Worm (Caenorhabditis elegans) whole organism, L2 larva: Measurements from ENCODE around the gene nspd-9.

Experiments
- C34F6.9 ChIP-seq: fragments of 150-350 bp; optimal IDR thresholded peaks from 2 replicates; lab custom pipeline; 2014; ENCODE audit warnings: missing biosample characterization, missing genetic modification characterization
- F13H6.1 ChIP-seq: sonication (generic microtip); optimal IDR thresholded peaks from 2 replicates; lab custom pipeline; 2016; ENCODE audit warnings: missing genetic modification characterization, missing compliant biosample characterization
- Y55F3AM.14 ChIP-seq: fragments of 200-800 bp; sonication (Bioruptor generic); optimal IDR thresholded peaks from 2 replicates; lab custom pipeline; 2018; ENCODE audit warnings: mild to moderate bottlenecking, missing genetic modification characterization, missing compliant biosample characterization
- ZK546.5 ChIP-seq: sonication (generic microtip); optimal IDR thresholded peaks from 2 replicates; lab custom pipeline; 2017; ENCODE audit warnings: missing biosample characterization, missing genetic modification characterization
- alr-1 ChIP-seq: fragments of 150-350 bp; optimal IDR thresholded peaks from 2 replicates; lab custom pipeline; 2014; ENCODE audit warnings: missing biosample characterization, missing genetic modification characterization
- blmp-1 ChIP-seq: sonication (generic microtip); optimal IDR thresholded peaks from 2 replicates; lab custom pipeline; 2017; ENCODE audit warnings: missing genetic modification characterization, mild to moderate bottlenecking, missing compliant biosample characterization, antibody characterized with exemption, moderate library complexity; ENCODE audit not compliant: insufficient read depth
- ceh-16 ChIP-seq: fragments of 150-350 bp; optimal IDR thresholded peaks from 2 replicates; lab custom pipeline; 2014; ENCODE audit warnings: missing biosample characterization, missing genetic modification characterization
- ceh-82 ChIP-seq: fragments of 150-350 bp; optimal IDR thresholded peaks from 2 replicates; lab custom pipeline; 2014; ENCODE audit warnings: missing biosample characterization, missing genetic modification characterization
- crh-2 ChIP-seq: sonication (generic microtip); optimal IDR thresholded peaks from 2 replicates; lab custom pipeline; 2017; ENCODE audit warnings: missing biosample characterization, missing genetic modification characterization
- dmd-4 ChIP-seq: sonication (generic microtip); optimal IDR thresholded peaks from 2 replicates; lab custom pipeline; 2017; ENCODE audit warnings: missing biosample characterization, missing genetic modification characterization
- elt-3 ChIP-seq: sonication (generic microtip); optimal IDR thresholded peaks from 2 replicates; lab custom pipeline; 2017; ENCODE audit warnings: missing biosample characterization, missing genetic modification characterization
- fos-1 ChIP-seq: fragments of 150-350 bp; optimal IDR thresholded peaks from 2 replicates; lab custom pipeline; 2014; ENCODE audit warnings: missing biosample characterization, missing genetic modification characterization
- gmeb-1 ChIP-seq: fragments of 150-350 bp; optimal IDR thresholded peaks from 2 replicates; lab custom pipeline; 2014; ENCODE audit warnings: missing biosample characterization, missing genetic modification characterization
- lin-13 ChIP-seq: fragments of 150-350 bp; optimal IDR thresholded peaks from 2 replicates; lab custom pipeline; 2014; ENCODE audit warnings: missing biosample characterization, missing genetic modification reagents, missing genetic modification characterization
- lin-39 ChIP-seq: fragments of 150-350 bp; optimal IDR thresholded peaks from 2 replicates; lab custom pipeline; 2014; ENCODE audit warnings: missing biosample characterization, missing genetic modification reagents, missing genetic modification characterization
- lsy-2 ChIP-seq, 2 experiments: fragments of 150-350 bp in 1 of 2; sonication (generic microtip) in 1 of 2; optimal IDR thresholded peaks; 2 replicates each; lab custom pipeline; 2014 to 2017; ENCODE audit warnings: missing biosample characterization in 2 of 2, missing genetic modification characterization in 2 of 2
- mab-5 ChIP-seq: fragments of 150-350 bp; optimal IDR thresholded peaks from 2 replicates; lab custom pipeline; 2014; ENCODE audit warnings: missing biosample characterization, missing genetic modification characterization
- mbf-1 ChIP-seq: sonication (generic microtip); optimal IDR thresholded peaks from 2 replicates; lab custom pipeline; 2017; ENCODE audit warnings: missing biosample characterization, missing genetic modification characterization
- nhr-10 ChIP-seq: sonication (generic microtip); optimal IDR thresholded peaks from 2 replicates; lab custom pipeline; 2017; ENCODE audit warnings: missing biosample characterization, missing genetic modification characterization
- nhr-11 ChIP-seq: fragments of 150-350 bp; optimal IDR thresholded peaks from 2 replicates; lab custom pipeline; 2014; ENCODE audit warnings: missing biosample characterization, missing genetic modification characterization
- nhr-12 ChIP-seq: fragments of 150-350 bp; optimal IDR thresholded peaks from 2 replicates; lab custom pipeline; 2014; ENCODE audit warnings: missing biosample characterization, missing genetic modification characterization
- nhr-129 ChIP-seq: fragments of 150-350 bp; optimal IDR thresholded peaks from 2 replicates; lab custom pipeline; 2014; ENCODE audit warnings: missing biosample characterization, missing genetic modification characterization
- nhr-23 ChIP-seq: fragments of 150-350 bp; optimal IDR thresholded peaks from 2 replicates; lab custom pipeline; 2014; ENCODE audit warnings: missing biosample characterization, missing genetic modification reagents, missing genetic modification characterization
- nhr-237 ChIP-seq: fragments of 150-350 bp; optimal IDR thresholded peaks from 2 replicates; lab custom pipeline; 2014; ENCODE audit warnings: missing biosample characterization, missing genetic modification characterization
- nhr-25 ChIP-seq: fragments of 150-350 bp; sonication (generic microtip); optimal IDR thresholded peaks from 3 replicates; lab custom pipeline; 2014; ENCODE audit warnings: missing biosample characterization, missing genetic modification characterization
- nhr-6 ChIP-seq: fragments of 150-350 bp; optimal IDR thresholded peaks from 2 replicates; lab custom pipeline; 2014; ENCODE audit warnings: missing biosample characterization, missing genetic modification characterization
- nhr-77 ChIP-seq: fragments of 150-350 bp; optimal IDR thresholded peaks from 2 replicates; lab custom pipeline; 2014; ENCODE audit warnings: missing biosample characterization, missing genetic modification characterization
- peb-1 ChIP-seq: fragments of 150-350 bp; optimal IDR thresholded peaks from 2 replicates; lab custom pipeline; 2014; ENCODE audit warnings: missing biosample characterization, missing genetic modification characterization
- sem-4 ChIP-seq: fragments of 150-350 bp; optimal IDR thresholded peaks from 2 replicates; lab custom pipeline; 2014; ENCODE audit warnings: missing biosample characterization, missing genetic modification reagents, missing genetic modification characterization
- skn-1 ChIP-seq: sonication (generic microtip); optimal IDR thresholded peaks from 2 replicates; lab custom pipeline; 2017; ENCODE audit warnings: missing biosample characterization, missing genetic modification characterization
- sma-9 ChIP-seq, 2 experiments: fragments of 150-350 bp in 1 of 2; sonication (generic microtip) in 1 of 2; optimal IDR thresholded peaks; 2 replicates each; lab custom pipeline; 2014 to 2016; ENCODE audit warnings: missing genetic modification characterization in 2 of 2, mild to moderate bottlenecking in 1 of 2, missing biosample characterization in 1 of 2, missing compliant biosample characterization in 1 of 2, missing genetic modification reagents in 1 of 2, moderate library complexity in 1 of 2
- unc-39 ChIP-seq: fragments of 150-350 bp; optimal IDR thresholded peaks from 2 replicates; lab custom pipeline; 2014; ENCODE audit warnings: missing biosample characterization, missing genetic modification characterization
- unc-62 ChIP-seq: fragments of 150-350 bp; optimal IDR thresholded peaks from 2 replicates; lab custom pipeline; 2014; ENCODE audit warnings: missing biosample characterization, missing genetic modification reagents, missing genetic modification characterization
- ztf-1 ChIP-seq: fragments of 200-800 bp; sonication (Bioruptor generic); conservative IDR thresholded peaks from 2 replicates; pipeline ENCODE4 v1.3.6; 2022; ENCODE audit warnings: missing genetic modification characterization, missing compliant biosample characterization
- ztf-11 ChIP-seq: sonication (generic microtip); optimal IDR thresholded peaks from 2 replicates; lab custom pipeline; 2017; ENCODE audit warnings: missing biosample characterization, missing genetic modification characterization
- ztf-4 ChIP-seq: fragments of 150-350 bp; optimal IDR thresholded peaks from 2 replicates; lab custom pipeline; 2014; ENCODE audit warnings: missing biosample characterization, missing genetic modification characterization

The nspd-9 gene

DNA sequence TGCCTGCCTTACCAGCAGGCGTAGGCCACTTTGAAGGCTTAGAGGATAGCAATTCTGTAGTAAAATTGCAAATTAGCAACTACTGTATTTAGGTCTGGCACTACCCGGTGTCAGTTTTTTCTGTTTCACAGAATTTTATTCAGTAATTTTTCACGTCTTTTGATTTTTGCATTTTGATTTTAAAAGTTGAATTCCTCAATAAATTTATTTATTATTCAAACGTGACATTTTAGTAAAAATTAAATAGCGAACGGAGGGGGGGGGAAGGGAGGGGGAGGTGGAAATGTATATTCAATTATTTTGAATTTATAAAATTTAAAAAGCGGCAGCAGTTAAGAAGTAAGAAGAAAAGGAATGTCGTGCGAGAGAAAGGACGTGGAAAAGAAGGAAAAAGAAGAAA is 12.9 kb downstream of the nspd-9 start, which contains the start of gene F26A1.4:
Gene F26A1.4 (plus strand): TSS at position 301 of the 400 bp plus-strand sequence.
- TF ChIP-seq sem-4 (tag; lab: Kevin White, UChicago) = no peak
- no peak for TF ChIP-seq mab-5
- no peak for TF ChIP-seq nhr-11 (tag; lab: Kevin White, UChicago)
- TF ChIP-seq fos-1 (tag; lab: Kevin White, UChicago) = no peak
- no peak for TF ChIP-seq mbf-1
- TF ChIP-seq lsy-2 (tag; optimal IDR thresholded peaks at IDR 0.05; lab: Kevin White, UChicago) = no peak
- TF ChIP-seq nhr-10 (tag; lab: Kevin White, UChicago) = no peak
- no peak for TF ChIP-seq nhr-12 (tag; lab: Kevin White, UChicago)
- no peak for TF ChIP-seq F13H6.1
- TF ChIP-seq ZK546.5 = no peak
- TF ChIP-seq blmp-1 (tag; lab: Kevin White, UChicago) = no peak
- TF ChIP-seq crh-2 (tag; lab: Kevin White, UChicago) = no peak
- TF ChIP-seq gmeb-1 (tag; lab: Kevin White, UChicago) = no peak
- no peak for TF ChIP-seq unc-39 (tag; lab: Kevin White, UChicago)
- TF ChIP-seq nhr-6 (tag; lab: Kevin White, UChicago) = no peak
- TF ChIP-seq nhr-237 (tag; lab: Kevin White, UChicago) = no peak

DNA sequence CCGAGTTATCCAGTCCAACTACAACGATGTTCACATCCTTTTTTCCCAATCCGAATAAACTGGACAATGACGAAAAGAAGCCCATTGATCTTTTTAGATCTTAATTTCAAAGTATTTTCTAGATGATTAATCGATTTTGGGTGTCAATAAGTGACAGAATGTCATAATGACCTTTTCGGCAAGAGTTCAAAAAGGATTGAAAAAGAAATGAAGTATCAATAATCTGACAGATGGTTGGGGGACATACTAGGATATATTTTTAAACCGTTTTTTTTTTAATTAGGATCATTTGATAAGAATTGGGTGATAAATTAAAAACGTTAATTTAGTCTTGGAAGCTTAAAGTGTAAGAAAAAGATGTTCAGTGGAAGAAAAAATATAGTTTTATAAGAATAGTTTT is 15.4 kb downstream of the nspd-9 start, which contains the start of gene arl-6:
Gene arl-6 (minus strand): TSS at position 101 of the 400 bp plus-strand sequence.
- no peak for TF ChIP-seq nhr-77
- no peak for TF ChIP-seq gmeb-1 (tag; lab: Kevin White, UChicago)
- no peak for TF ChIP-seq Y55F3AM.14 (GFP tag; lab: Kevin White, UChicago)
- TF ChIP-seq nhr-6 (tag; lab: Kevin White, UChicago) = no peak
- no peak for TF ChIP-seq alr-1 (tag; lab: Kevin White, UChicago)
- no peak for TF ChIP-seq blmp-1 (tag; lab: Kevin White, UChicago)
- TF ChIP-seq ceh-82 (tag; lab: Kevin White, UChicago) = no peak
- no peak for TF ChIP-seq ZK546.5

DNA sequence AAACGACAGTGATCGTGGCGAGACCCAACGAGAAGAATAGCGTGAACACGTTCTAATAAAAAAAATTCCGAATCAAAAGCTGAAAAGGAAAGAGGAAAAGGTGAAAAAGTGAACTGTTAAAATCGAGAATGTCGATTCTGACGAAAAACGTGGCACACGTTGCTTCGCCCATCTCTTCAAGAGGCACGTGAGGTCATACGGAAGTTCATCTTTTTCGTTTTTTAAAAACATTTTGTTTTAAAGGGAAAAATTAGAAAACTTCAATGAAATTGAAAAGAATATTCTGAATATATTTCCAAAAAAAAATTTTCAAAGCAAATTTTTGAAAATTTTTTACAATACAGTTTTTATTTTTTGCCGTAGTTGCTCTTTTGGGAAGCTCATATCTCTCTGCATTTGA is 18.9 kb downstream of the nspd-9 start, which contains the start of gene C38D4.7:
Gene C38D4.7 (minus strand): TSS at position 101 of the 400 bp plus-strand sequence.
- TF ChIP-seq nhr-11 (tag; lab: Kevin White, UChicago) (no peak), nhr-6 (tag; lab: Kevin White, UChicago) (no peak), peb-1 (tag; lab: Kevin White, UChicago) (no peak), nhr-25 (tag; lab: Kevin White, UChicago) (no peak), ztf-1 (GFP tag; lab: Robert Waterston, UW) (no peak), ztf-11 (tag; lab: Kevin White, UChicago) (no peak), gmeb-1 (tag; lab: Kevin White, UChicago) (no peak), elt-3 (tag; lab: Kevin White, UChicago) (no peak), nhr-129 (tag; lab: Kevin White, UChicago) (no peak), lsy-2 (tag; optimal IDR thresholded peaks at IDR 0.05; lab: Kevin White, UChicago) (no peak), ceh-82 (tag; lab: Kevin White, UChicago) (no peak), ztf-4 (tag; lab: Kevin White, UChicago) (no peak), ceh-16 (tag; lab: Kevin White, UChicago) (no peak), ZK546.5 (no peak), Y55F3AM.14 (GFP tag; lab: Kevin White, UChicago) (no peak), nhr-23 (no peak), lin-13 (GFP tag; lab: Kevin White, UChicago) (no peak), dmd-4 (tag; lab: Kevin White, UChicago) (no peak)
- TF ChIP-seq, all 48 proteins: peak for 0

DNA sequence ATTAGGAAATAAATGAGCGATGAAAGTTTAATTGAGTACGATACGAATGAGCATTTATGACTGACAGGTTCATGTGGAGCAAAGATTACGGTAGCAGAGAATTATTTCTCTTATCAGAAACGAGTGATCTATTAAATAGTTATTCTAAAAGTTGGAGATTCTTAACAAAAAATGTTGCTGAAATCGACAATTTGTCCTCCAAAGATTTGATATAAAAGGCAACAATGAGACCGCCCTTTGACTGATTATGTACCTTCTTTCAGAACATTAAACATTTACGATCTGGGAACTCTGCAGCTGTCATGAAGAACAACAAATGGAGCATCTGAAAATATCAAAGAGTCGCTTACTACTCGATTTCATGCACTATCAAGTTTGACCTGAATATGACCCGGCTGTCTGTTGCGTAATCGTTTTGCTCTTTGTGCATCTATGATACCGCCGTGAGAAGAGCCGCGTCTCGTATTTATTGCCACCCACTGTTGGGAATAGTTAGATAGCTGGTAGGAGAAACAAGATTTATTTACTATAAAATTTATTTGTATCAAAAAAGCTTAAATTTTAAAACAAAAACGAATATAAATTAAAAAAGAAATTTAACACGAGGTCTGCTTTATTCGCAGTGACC is 20.5 kb downstream of the nspd-9 start, which contains the start of gene pal-1:
Gene pal-1 (minus strand): TSS at position 51 of the 628 bp plus-strand sequence.
- TF ChIP-seq nhr-237 (tag; lab: Kevin White, UChicago) (no peak), C34F6.9 (tag; lab: Kevin White, UChicago) (no peak), fos-1 (tag; lab: Kevin White, UChicago) (no peak), skn-1 (tag; lab: Kevin White, UChicago) (no peak), peb-1 (tag; lab: Kevin White, UChicago) (no peak), ZK546.5 (no peak), sma-9 (GFP tag; optimal IDR thresholded peaks at IDR 0.05; lab: Kevin White, UChicago) (no peak), sma-9 (tag; optimal IDR thresholded peaks at IDR 0.05; lab: Kevin White, UChicago) (no peak), lin-39 (no peak), elt-3 (tag; lab: Kevin White, UChicago) (no peak), nhr-10 (tag; lab: Kevin White, UChicago) (no peak), blmp-1 (tag; lab: Kevin White, UChicago) (no peak), unc-62 (GFP tag; lab: Kevin White, UChicago) (no peak)
